Worm (Caenorhabditis elegans) whole organism, L4/young adult: ENCODE data around the gene srx-117.

Experiments
- W03F9.2 ChIP-seq: fragments of 150-350 bp; optimal IDR thresholded peaks from 2 replicates; lab custom pipeline; 2014; ENCODE audit warnings: missing biosample characterization, missing genetic modification characterization
- dao-5 ChIP-seq: sonication (generic microtip); optimal IDR thresholded peaks from 2 replicates; lab custom pipeline; 2016; ENCODE audit warnings: missing genotype, missing genetic modification characterization, moderate library complexity, missing compliant biosample characterization
- him-1 ChIP-seq: sonication (generic microtip); optimal IDR thresholded peaks from 2 replicates; lab custom pipeline; 2016; ENCODE audit warnings: missing genotype, missing genetic modification reagents, missing genetic modification characterization, missing compliant biosample characterization

ce11 chrV:5628014-5628413 is 16.3 kb upstream of the srx-117 start:
- no peak for TF ChIP-seq W03F9.2 (tag; lab: Kevin White, UChicago)
- TF ChIP-seq dao-5 (tag; lab: Kevin White, UChicago) = no peak
- no peak for TF ChIP-seq him-1 (tag; lab: Kevin White, UChicago)
